Fruit fly (Drosophila melanogaster) whole organism, embryonic: ENCODE data around the gene CG12438.

ENCODE experiments used
- Atf3 ChIP-seq: fragments of 200-800 bp; sonication (Bioruptor generic); optimal IDR thresholded peaks from 3 replicates; lab custom pipeline; 2016; ENCODE audit warnings: missing biosample characterization, missing genetic modification characterization
- CG10209 ChIP-seq: fragments of 200-800 bp; sonication (Bioruptor generic); optimal IDR thresholded peaks from 3 replicates; lab custom pipeline; 2017; ENCODE audit warnings: missing biosample characterization, mild to moderate bottlenecking, missing genetic modification characterization, missing genetic modification reagents
- CG10431 ChIP-seq: fragments of 200-800 bp; sonication (Bioruptor generic); optimal IDR thresholded peaks from 3 replicates; lab custom pipeline; 2018; ENCODE audit warnings: missing biosample characterization, mild to moderate bottlenecking, missing genetic modification characterization
- CG10959 ChIP-seq: fragments of 200-800 bp; sonication (Bioruptor generic); IDR thresholded peaks from 2 replicates; pipeline ENCODE4 v1.3.6; 2022; ENCODE audit warnings: missing biosample characterization, missing genetic modification characterization
- CG11085 ChIP-seq: fragments of 200-800 bp; sonication (Bioruptor generic); IDR thresholded peaks from 2 replicates; pipeline ENCODE4 v1.3.6; 2022; ENCODE audit warnings: missing biosample characterization, missing genetic modification characterization
- CG11093 ChIP-seq: fragments of 200-800 bp; sonication (Bioruptor generic); IDR thresholded peaks from 3 replicates; pipeline ENCODE4 v1.3.6; 2022; ENCODE audit warnings: missing biosample characterization, missing genetic modification characterization
- CG11456 ChIP-seq: fragments of 200-800 bp; sonication (Bioruptor generic); IDR thresholded peaks from 3 replicates; pipeline ENCODE4 v1.3.6; 2022; ENCODE audit warnings: missing biosample characterization, missing genetic modification characterization
- CG11504 ChIP-seq: fragments of 200-800 bp; sonication (Bioruptor generic); optimal IDR thresholded peaks from 3 replicates; lab custom pipeline; 2019; ENCODE audit warnings: missing biosample characterization, mild to moderate bottlenecking, missing genetic modification characterization, moderate library complexity
- CG12299 ChIP-seq: fragments of 200-800 bp; sonication (Bioruptor generic); optimal IDR thresholded peaks from 2 replicates; lab custom pipeline; 2018; ENCODE audit warnings: missing biosample characterization, mild to moderate bottlenecking, missing genetic modification characterization
- CG12659 ChIP-seq: fragments of 200-800 bp; sonication (Bioruptor generic); optimal IDR thresholded peaks from 3 replicates; lab custom pipeline; 2017; ENCODE audit warnings: mild to moderate bottlenecking, missing biosample characterization, missing genetic modification reagents, missing genetic modification characterization
- CG14441 ChIP-seq: fragments of 200-800 bp; sonication (Bioruptor generic); IDR thresholded peaks from 2 replicates; pipeline ENCODE4 v1.3.6; 2022; ENCODE audit warnings: missing biosample characterization, missing genetic modification characterization
- CG1602 ChIP-seq: fragments of 200-800 bp; sonication (Bioruptor generic); optimal IDR thresholded peaks from 3 replicates; lab custom pipeline; 2016; ENCODE audit warnings: missing biosample characterization, missing genetic modification characterization
- CG1647 ChIP-seq: fragments of 200-800 bp; sonication (Bioruptor generic); optimal IDR thresholded peaks from 3 replicates; lab custom pipeline; 2016; ENCODE audit warnings: missing biosample characterization, missing genetic modification characterization
- CG16815 ChIP-seq: fragments of 200-800 bp; sonication (Bioruptor generic); optimal IDR thresholded peaks from 3 replicates; lab custom pipeline; 2017; ENCODE audit warnings: missing biosample characterization, mild to moderate bottlenecking, missing genetic modification characterization
- CG17186 ChIP-seq: fragments of 200-800 bp; sonication (Bioruptor generic); optimal IDR thresholded peaks from 3 replicates; lab custom pipeline; 2017; ENCODE audit warnings: missing biosample characterization, missing genetic modification reagents, missing genetic modification characterization
- CG31365 ChIP-seq: fragments of 200-800 bp; sonication (Bioruptor generic); optimal IDR thresholded peaks from 2 replicates; lab custom pipeline; 2018; ENCODE audit warnings: missing biosample characterization, mild to moderate bottlenecking, missing genetic modification characterization
- CG3726 ChIP-seq: fragments of 200-800 bp; sonication (Bioruptor generic); IDR thresholded peaks from 3 replicates; pipeline ENCODE4, ENCODE4 v1.3.6; 2022; ENCODE audit warnings: missing biosample characterization, missing genetic modification characterization
- CG4820 ChIP-seq: fragments of 200-800 bp; sonication (Bioruptor generic); optimal IDR thresholded peaks from 3 replicates; lab custom pipeline; 2016; ENCODE audit warnings: missing biosample characterization, missing genetic modification characterization
- CG6689 ChIP-seq: fragments of 200-800 bp; sonication (Bioruptor generic); IDR thresholded peaks from 2 replicates; pipeline ENCODE4 v1.3.6; 2022; ENCODE audit warnings: missing biosample characterization, missing genetic modification characterization
- CG6791 ChIP-seq: fragments of 200-800 bp; sonication (Bioruptor generic); IDR thresholded peaks from 3 replicates; pipeline ENCODE4 v1.3.6; 2022; ENCODE audit warnings: missing biosample characterization, missing genetic modification characterization; ENCODE audit not compliant: partially characterized antibody
- CG6813 ChIP-seq: fragments of 200-800 bp; sonication (Bioruptor generic); optimal IDR thresholded peaks from 2 replicates; lab custom pipeline; 2017; ENCODE audit warnings: missing biosample characterization, missing genetic modification characterization, mild to moderate bottlenecking, moderate library complexity, missing genetic modification reagents
- CG7839 ChIP-seq: fragments of 200-800 bp; sonication (Bioruptor generic); optimal IDR thresholded peaks from 3 replicates; lab custom pipeline; 2018; ENCODE audit warnings: missing biosample characterization, mild to moderate bottlenecking, missing genetic modification characterization, moderate library complexity
- CG8359 ChIP-seq: fragments of 200-800 bp; sonication (Bioruptor generic); optimal IDR thresholded peaks from 2 replicates; lab custom pipeline; 2017; ENCODE audit warnings: missing biosample characterization, mild to moderate bottlenecking, missing genetic modification characterization, borderline replicate concordance
- CG8765 ChIP-seq: fragments of 200-800 bp; sonication (Bioruptor generic); IDR thresholded peaks from 2 replicates; pipeline ENCODE4 v1.3.6; 2022; ENCODE audit warnings: missing biosample characterization, missing genetic modification characterization
- CG9215 ChIP-seq: fragments of 200-800 bp; sonication (Bioruptor generic); IDR thresholded peaks from 2 replicates; pipeline ENCODE4 v1.3.6; 2022; ENCODE audit warnings: missing biosample characterization, missing genetic modification characterization
- CG9437 ChIP-seq: fragments of 200-800 bp; sonication (Bioruptor generic); optimal IDR thresholded peaks from 2 replicates; lab custom pipeline; 2018; ENCODE audit warnings: missing biosample characterization, mild to moderate bottlenecking, missing genetic modification characterization
- Camta ChIP-seq: fragments of 200-800 bp; sonication (Bioruptor generic); optimal IDR thresholded peaks from 2 replicates; lab custom pipeline; 2016; ENCODE audit warnings: missing biosample characterization, missing genetic modification characterization
- CrebB ChIP-seq: fragments of 200-800 bp; sonication (Bioruptor generic); optimal IDR thresholded peaks from 3 replicates; lab custom pipeline; 2018; ENCODE audit warnings: missing biosample characterization, mild to moderate bottlenecking, missing genetic modification characterization
- D19A ChIP-seq: fragments of 200-800 bp; optimal IDR thresholded peaks from 3 replicates; lab custom pipeline; 2019; ENCODE audit warnings: missing biosample characterization, mild to moderate bottlenecking, missing genetic modification characterization, moderate library complexity
- HLHmδ ChIP-seq: fragments of 200-800 bp; sonication (Bioruptor generic); optimal IDR thresholded peaks from 2 replicates; lab custom pipeline; 2018; ENCODE audit warnings: missing biosample characterization, mild to moderate bottlenecking, missing genetic modification characterization, moderate library complexity
- Hey ChIP-seq: fragments of 200-800 bp; sonication (Bioruptor generic); optimal IDR thresholded peaks from 3 replicates; lab custom pipeline; 2018; ENCODE audit warnings: missing biosample characterization, mild to moderate bottlenecking, missing genetic modification characterization
- Hr3 ChIP-seq: fragments of 200-800 bp; sonication (Bioruptor generic); optimal IDR thresholded peaks from 3 replicates; lab custom pipeline; 2016; ENCODE audit warnings: missing biosample characterization, missing genetic modification characterization
- Lim3 ChIP-seq: fragments of 200-800 bp; sonication (Bioruptor generic); IDR thresholded peaks from 2 replicates; pipeline ENCODE4 v1.3.6; 2022; ENCODE audit warnings: missing biosample characterization, missing genetic modification characterization
- Xbp1 ChIP-seq: fragments of 200-800 bp; sonication (Bioruptor generic); optimal IDR thresholded peaks from 3 replicates; lab custom pipeline; 2016; ENCODE audit warnings: missing biosample characterization, mild to moderate bottlenecking, missing genetic modification characterization
- abd-A ChIP-seq: fragments of 200-800 bp; sonication (Bioruptor generic); optimal IDR thresholded peaks from 3 replicates; lab custom pipeline; 2019; ENCODE audit warnings: missing biosample characterization, mild to moderate bottlenecking, missing genetic modification characterization, moderate library complexity
- bcd ChIP-seq: fragments of 200-800 bp; sonication (Bioruptor generic); optimal IDR thresholded peaks from 2 replicates; lab custom pipeline; 2017; ENCODE audit warnings: missing biosample characterization, mild to moderate bottlenecking, missing genetic modification characterization
- ci ChIP-seq: fragments of 200-800 bp; sonication (Bioruptor generic); IDR thresholded peaks from 3 replicates; pipeline ENCODE4 v1.3.6; 2022; ENCODE audit warnings: missing biosample characterization, missing genetic modification characterization
- disco-r ChIP-seq: fragments of 200-800 bp; sonication (Bioruptor generic); optimal IDR thresholded peaks from 2 replicates; lab custom pipeline; 2016; ENCODE audit warnings: missing biosample characterization, missing genetic modification characterization
- dmrt11E ChIP-seq: fragments of 200-800 bp; sonication (Bioruptor generic); optimal IDR thresholded peaks from 3 replicates; lab custom pipeline; 2018; ENCODE audit warnings: missing biosample characterization, mild to moderate bottlenecking, missing genetic modification characterization, moderate library complexity
- fd102C ChIP-seq: fragments of 200-800 bp; sonication (Bioruptor generic); optimal IDR thresholded peaks from 2 replicates; lab custom pipeline; 2018; ENCODE audit warnings: missing biosample characterization, mild to moderate bottlenecking, missing genetic modification characterization, moderate library complexity
- fru ChIP-seq: fragments of >200 bp; optimal IDR thresholded peaks from 2 replicates; lab custom pipeline; 2017
- jigr1 ChIP-seq: fragments of 200-800 bp; sonication (Bioruptor generic); IDR thresholded peaks from 3 replicates; pipeline ENCODE4 v1.3.6; 2022; ENCODE audit warnings: missing biosample characterization, missing genetic modification characterization
- mirr ChIP-seq: fragments of 200-800 bp; sonication (Bioruptor generic); optimal IDR thresholded peaks from 3 replicates; lab custom pipeline; 2018; ENCODE audit warnings: missing biosample characterization, mild to moderate bottlenecking, missing genetic modification characterization
- pzg ChIP-seq: fragments of 200-800 bp; sonication (Bioruptor generic); optimal IDR thresholded peaks from 3 replicates; lab custom pipeline; 2018; ENCODE audit warnings: missing biosample characterization, mild to moderate bottlenecking, missing genetic modification characterization, moderate library complexity
- ranshi ChIP-seq: fragments of 200-800 bp; sonication (Bioruptor generic); IDR thresholded peaks from 2 replicates; pipeline ENCODE4 v1.3.6; 2022; ENCODE audit warnings: missing biosample characterization, missing genetic modification characterization
- repo ChIP-seq: fragments of 200-800 bp; sonication (Bioruptor generic); optimal IDR thresholded peaks from 2 replicates; lab custom pipeline; 2016; ENCODE audit warnings: missing biosample characterization, missing genetic modification characterization
- seq ChIP-seq: fragments of 200-800 bp; sonication (Bioruptor generic); IDR thresholded peaks from 2 replicates; pipeline ENCODE4 v1.3.6; 2022; ENCODE audit warnings: missing biosample characterization, missing genetic modification characterization
- slbo ChIP-seq: fragments of 200-800 bp; sonication (Bioruptor generic); IDR thresholded peaks from 2 replicates; pipeline ENCODE4 v1.3.6; 2022; ENCODE audit warnings: missing biosample characterization, missing genetic modification characterization
- trem ChIP-seq: fragments of 200-800 bp; optimal IDR thresholded peaks from 3 replicates; lab custom pipeline; 2019; ENCODE audit warnings: missing biosample characterization, mild to moderate bottlenecking, missing genetic modification characterization, moderate library complexity
- tx ChIP-seq: fragments of 200-800 bp; sonication (Bioruptor generic); optimal IDR thresholded peaks from 2 replicates; lab custom pipeline; 2016; ENCODE audit warnings: missing biosample characterization, missing genetic modification characterization

Gene CG12438

dm6 chr2L:8717618-8718336 is 34.3 kb upstream of the CG12438 start (continued):
- TF ChIP-seq fd102C (no peak), slbo (peak; percentile 88), Camta (peak; percentile 68), CG9215 (GFP tag; lab: Robert Waterston, UW) (peak; percentile 73), pzg (GFP tag; lab: Kevin White, UChicago) (no peak), CG11456 (GFP tag; lab: Robert Waterston, UW) (peak; percentile 78), D19A (peak; percentile 87), mirr (GFP tag; lab: Kevin White, UChicago) (peak; percentile 49), CG7839 (tag; lab: Kevin White, UChicago) (peak; percentile 95), HLHmδ (peak; percentile 75), CG10431 (GFP tag; lab: Kevin White, UChicago) (peak; percentile 63), dmrt11E (tag; lab: Kevin White, UChicago) (peak; percentile 74), fru (no peak), CG1647 (GFP tag; lab: Kevin White, UChicago) (no peak), repo (no peak), CG8359 (GFP tag; lab: Kevin White, UChicago) (peak; percentile 54), CG8765 (GFP tag; lab: Robert Waterston, UW) (no peak), Xbp1 (peak; percentile 86), CG12659 (peak; percentile 95), CG10959 (GFP tag; lab: Robert Waterston, UW) (no peak), CG6791 (GFP tag; lab: Robert Waterston, UW) (no peak), seq (peak; percentile 63), CG11085 (peak; percentile 58; the same call in 1 of the 2 replicates), abd-A (tag; lab: Kevin White, UChicago) (peak; percentile 96), CG6689 (peak; percentile 86), CG14441 (GFP tag; lab: Robert Waterston, UW) (peak; percentile 65), CG31365 (tag; lab: Kevin White, UChicago) (peak; percentile 19), CG3726 (0 out of 3 replicates have a peak, but pooled peaks have one; percentile 50), Lim3 (GFP tag; lab: Robert Waterston, UW) (no peak), CG1602 (GFP tag; lab: Kevin White, UChicago) (peak; percentile 82), jigr1 (no peak), CG11093 (GFP tag; lab: Robert Waterston, UW) (0 out of 3 replicates have a peak, but pooled peaks have one; percentile 12), CG10209 (GFP tag; lab: Kevin White, UChicago) (peak; percentile 94), Hr3 (GFP tag; lab: Kevin White, UChicago) (peak; percentile 92), CG12299 (tag; lab: Kevin White, UChicago) (peak; percentile 75), CG11504 (peak; percentile 95), CrebB (tag; lab: Kevin White, UChicago) (peak; percentile 66), CG16815 (peak; percentile 85), Atf3 (peak; percentile 25), CG17186 (GFP tag; lab: Kevin White, UChicago) (no peak), CG6813 (GFP tag; lab: Kevin White, UChicago) (peak; percentile 83), ranshi (GFP tag; lab: Robert Waterston, UW) (peak; percentile 70; the same call in 1 of the 2 replicates), ci (GFP tag; lab: Robert Waterston, UW) (peak; percentile 87), Hey (tag; lab: Kevin White, UChicago) (peak; percentile 52), bcd (GFP tag; lab: Kevin White, UChicago) (peak; percentile 90), CG9437 (GFP tag; lab: Kevin White, UChicago) (peak; percentile 93), CG4820 (GFP tag; lab: Kevin White, UChicago) (peak; percentile 83), tx (GFP tag; lab: Kevin White, UChicago) (peak; percentile 37), disco-r (GFP tag; lab: Kevin White, UChicago) (peak; percentile 70), trem (tag; lab: Kevin White, UChicago) (peak; percentile 82)
